Worm (Caenorhabditis elegans): Measurements from ENCODE around the gene ncx-9.

Gene ncx-9

ce11 chrV:5018067-5018466 lies 23.0 kb upstream of the ncx-9 start:
- no peak for TF ChIP-seq hmbx-1 (tag; optimal IDR thresholded peaks at IDR 0.05)
- TF ChIP-seq tbx-37 (GFP tag; conservative IDR thresholded peaks at IDR 0.05), result no peak

- TF ChIP-seq ceh-13 (GFP tag; optimal IDR thresholded peaks at IDR 0.05), result no peak
- no peak for TF ChIP-seq flt-1 (GFP tag; IDR thresholded peaks at IDR 0.05)
- no peak for TF ChIP-seq tbx-37 (GFP tag; conservative IDR thresholded peaks at IDR 0.05)
- no peak for TF ChIP-seq ceh-36 (tag; optimal IDR thresholded peaks at IDR 0.05)
- no peak for TF ChIP-seq pes-1 (GFP tag; IDR thresholded peaks at IDR 0.05)
- TF ChIP-seq hmg-4 (GFP tag; optimal IDR thresholded peaks at IDR 0.05), result no peak
- no peak for TF ChIP-seq F13C5.2 (tag; optimal IDR thresholded peaks at IDR 0.05)
- TF ChIP-seq hnd-1 (tag; optimal IDR thresholded peaks at IDR 0.05), result no peak
- no peak for TF ChIP-seq sea-1 (GFP tag; conservative IDR thresholded peaks at IDR 0.05)
- no peak for TF ChIP-seq ama-1 (optimal IDR thresholded peaks at IDR 0.05)
- no peak for TF ChIP-seq ets-7 (tag; optimal IDR thresholded peaks at IDR 0.05)
- no peak for TF ChIP-seq scrt-1 (GFP tag; IDR thresholded peaks at IDR 0.05)
- TF ChIP-seq hmbx-1 (tag; optimal IDR thresholded peaks at IDR 0.05), result no peak
- TF ChIP-seq aly-1 (tag; optimal IDR thresholded peaks at IDR 0.05), result no peak
- TF ChIP-seq tbx-11 (GFP tag; IDR thresholded peaks at IDR 0.05), result no peak
- no peak for TF ChIP-seq tra-4 (tag; optimal IDR thresholded peaks at IDR 0.05)
- TF ChIP-seq B0310.2 (tag; optimal IDR thresholded peaks at IDR 0.05), result no peak
These were observed 21.7 kb upstream of the ncx-9 start for ce11 chrV:5016728-5017127.

- TF ChIP-seq ets-7 (tag; optimal IDR thresholded peaks at IDR 0.05) (no peak), ceh-13 (GFP tag; optimal IDR thresholded peaks at IDR 0.05) (no peak)
These were observed 17.3 kb upstream of the ncx-9 start, which contains the start of gene srr-6 for ce11 chrV:5012193-5012853. Gene srr-6 (plus strand): TSS chrV:5012803.

- no peak for TF ChIP-seq hmg-4 (GFP tag; optimal IDR thresholded peaks at IDR 0.05)
- no peak for TF ChIP-seq scrt-1 (GFP tag; IDR thresholded peaks at IDR 0.05)
- no peak for TF ChIP-seq pes-1 (GFP tag; IDR thresholded peaks at IDR 0.05)
These were observed 6.3 kb upstream of the ncx-9 start, which contains the start of gene srr-8 for ce11 chrV:5001386-5001785. Gene srr-8 (plus strand): TSS chrV:5001686.

- TF ChIP-seq hnd-1 (tag; optimal IDR thresholded peaks at IDR 0.05) (no peak), ceh-36 (tag; optimal IDR thresholded peaks at IDR 0.05) (no peak), aly-1 (tag; optimal IDR thresholded peaks at IDR 0.05) (no peak), pes-1 (GFP tag; IDR thresholded peaks at IDR 0.05) (no peak), hmbx-1 (tag; optimal IDR thresholded peaks at IDR 0.05) (no peak), tbx-11 (GFP tag; IDR thresholded peaks at IDR 0.05) (no peak), ama-1 (optimal IDR thresholded peaks at IDR 0.05) (no peak), hmg-4 (GFP tag; optimal IDR thresholded peaks at IDR 0.05) (no peak), ets-7 (tag; optimal IDR thresholded peaks at IDR 0.05) (no peak), ceh-13 (GFP tag; optimal IDR thresholded peaks at IDR 0.05) (no peak), scrt-1 (GFP tag; IDR thresholded peaks at IDR 0.05) (no peak), flt-1 (GFP tag; IDR thresholded peaks at IDR 0.05) (no peak), B0310.2 (tag; optimal IDR thresholded peaks at IDR 0.05) (no peak), tbx-37 (GFP tag; conservative IDR thresholded peaks at IDR 0.05) (no peak), F13C5.2 (tag; optimal IDR thresholded peaks at IDR 0.05) (no peak), tra-4 (tag; optimal IDR thresholded peaks at IDR 0.05) (no peak), sea-1 (GFP tag; conservative IDR thresholded peaks at IDR 0.05) (no peak)
These were observed 5.4 kb upstream of the ncx-9 start, which contains the start of gene ugt-7 for ce11 chrV:5000406-5000805. Gene ugt-7 (minus strand): TSS chrV:5000566.

ce11 chrV:4987097-4987496 lies 8.0 kb downstream of the ncx-9 start, which contains the start of gene ncx-8:
Gene ncx-8 (minus strand): TSS chrV:4987197.
- TF ChIP-seq flt-1 (GFP tag; IDR thresholded peaks at IDR 0.05), result no peak
- no peak for TF ChIP-seq ceh-36 (tag; optimal IDR thresholded peaks at IDR 0.05)
- TF ChIP-seq hnd-1 (tag; optimal IDR thresholded peaks at IDR 0.05), result no peak
- no peak for TF ChIP-seq aly-1 (tag; optimal IDR thresholded peaks at IDR 0.05)
- TF ChIP-seq scrt-1 (GFP tag; IDR thresholded peaks at IDR 0.05), result no peak
- no peak for TF ChIP-seq B0310.2 (tag; optimal IDR thresholded peaks at IDR 0.05)

ce11 chrV:4983091-4983490 lies 12.0 kb downstream of the ncx-9 start, which contains the start of gene srsx-13:
Gene srsx-13 (minus strand): TSS chrV:4983191.
- TF ChIP-seq hnd-1 (tag; optimal IDR thresholded peaks at IDR 0.05), result no peak
- TF ChIP-seq ama-1 (optimal IDR thresholded peaks at IDR 0.05), result no peak
- no peak for TF ChIP-seq scrt-1 (GFP tag; IDR thresholded peaks at IDR 0.05)
- no peak for TF ChIP-seq B0310.2 (tag; optimal IDR thresholded peaks at IDR 0.05)
- no peak for TF ChIP-seq aly-1 (tag; optimal IDR thresholded peaks at IDR 0.05)
- TF ChIP-seq ceh-13 (GFP tag; optimal IDR thresholded peaks at IDR 0.05), result no peak
- no peak for TF ChIP-seq tbx-37 (GFP tag; conservative IDR thresholded peaks at IDR 0.05)
- no peak for TF ChIP-seq tra-4 (tag; optimal IDR thresholded peaks at IDR 0.05)
- no peak for TF ChIP-seq ets-7 (tag; optimal IDR thresholded peaks at IDR 0.05)
- no peak for TF ChIP-seq hmg-4 (GFP tag; optimal IDR thresholded peaks at IDR 0.05)
- TF ChIP-seq F13C5.2 (tag; optimal IDR thresholded peaks at IDR 0.05), result no peak
- no peak for TF ChIP-seq ceh-36 (tag; optimal IDR thresholded peaks at IDR 0.05)
- no peak for TF ChIP-seq pes-1 (GFP tag; IDR thresholded peaks at IDR 0.05)
- no peak for TF ChIP-seq flt-1 (GFP tag; IDR thresholded peaks at IDR 0.05)
- TF ChIP-seq tbx-11 (GFP tag; IDR thresholded peaks at IDR 0.05), result no peak
- TF ChIP-seq hmbx-1 (tag; optimal IDR thresholded peaks at IDR 0.05), result no peak
- TF ChIP-seq sea-1 (GFP tag; conservative IDR thresholded peaks at IDR 0.05), result no peak

ce11 chrV:4980873-4981272 lies 14.2 kb downstream of the ncx-9 start, which contains the start of gene srsx-12:
Gene srsx-12 (minus strand): TSS chrV:4980973.
- TF ChIP-seq flt-1 (GFP tag; IDR thresholded peaks at IDR 0.05) (no peak), scrt-1 (GFP tag; IDR thresholded peaks at IDR 0.05) (no peak), ama-1 (optimal IDR thresholded peaks at IDR 0.05) (no peak), hmg-4 (GFP tag; optimal IDR thresholded peaks at IDR 0.05) (no peak), tbx-11 (GFP tag; IDR thresholded peaks at IDR 0.05) (no peak), sea-1 (GFP tag; conservative IDR thresholded peaks at IDR 0.05) (no peak), ceh-13 (GFP tag; optimal IDR thresholded peaks at IDR 0.05) (no peak), tra-4 (tag; optimal IDR thresholded peaks at IDR 0.05) (no peak), pes-1 (GFP tag; IDR thresholded peaks at IDR 0.05) (no peak), ceh-36 (tag; optimal IDR thresholded peaks at IDR 0.05) (no peak), hmbx-1 (tag; optimal IDR thresholded peaks at IDR 0.05) (no peak), F13C5.2 (tag; optimal IDR thresholded peaks at IDR 0.05) (no peak), ets-7 (tag; optimal IDR thresholded peaks at IDR 0.05) (no peak), aly-1 (tag; optimal IDR thresholded peaks at IDR 0.05) (no peak), B0310.2 (tag; optimal IDR thresholded peaks at IDR 0.05) (no peak)

Measured in whole organism, early embryonic.